Worm (Caenorhabditis elegans) whole organism, L1 larva: ENCODE measurements around the gene lips-9.

Source experiments
- C16A3.4 ChIP-seq: fragments of 150-350 bp; optimal IDR thresholded peaks from 2 replicates; lab custom pipeline; 2014; ENCODE audit warnings: missing biosample characterization, missing genetic modification characterization
- F16B12.6 ChIP-seq: fragments of 150-350 bp; optimal IDR thresholded peaks from 2 replicates; lab custom pipeline; 2014; ENCODE audit warnings: missing biosample characterization, missing genetic modification characterization
- aly-2 ChIP-seq: fragments of 150-350 bp; optimal IDR thresholded peaks from 2 replicates; lab custom pipeline; 2014; ENCODE audit warnings: missing biosample characterization, missing genetic modification characterization
- blmp-1 ChIP-seq: fragments of 150-350 bp; optimal IDR thresholded peaks from 2 replicates; lab custom pipeline; 2014; ENCODE audit warnings: missing biosample characterization, missing genetic modification characterization
- ceh-8 ChIP-seq: fragments of 200-800 bp; sonication (Bioruptor generic); optimal IDR thresholded peaks from 2 replicates; lab custom pipeline; 2018; ENCODE audit warnings: mild to moderate bottlenecking, missing genetic modification characterization, moderate library complexity, missing compliant biosample characterization
- ceh-90 ChIP-seq: sonication (generic microtip); optimal IDR thresholded peaks from 2 replicates; lab custom pipeline; 2016; ENCODE audit warnings: missing genetic modification characterization, missing compliant biosample characterization
- ces-1 ChIP-seq: fragments of 150-350 bp; optimal IDR thresholded peaks from 2 replicates; lab custom pipeline; 2014; ENCODE audit warnings: missing biosample characterization, missing genetic modification reagents, missing genetic modification characterization
- egl-13 ChIP-seq: sonication (generic microtip); optimal IDR thresholded peaks from 2 replicates; lab custom pipeline; 2016; ENCODE audit warnings: missing genotype, missing genetic modification reagents, missing genetic modification characterization, missing compliant biosample characterization
- egl-27 ChIP-seq, 2 experiments: fragments of 150-350 bp in 1 of 2; sonication (generic microtip); optimal IDR thresholded peaks; 3 replicates each; lab custom pipeline; 2017 to 2018; ENCODE audit warnings: missing biosample characterization in 2 of 2, missing genetic modification characterization in 2 of 2, missing genetic modification reagents in 2 of 2
- elt-2 ChIP-seq: sonication (generic microtip); optimal IDR thresholded peaks from 2 replicates; lab custom pipeline; 2016; ENCODE audit warnings: missing genetic modification characterization, mild to moderate bottlenecking, inconsistent platforms, missing compliant biosample characterization, missing genetic modification reagents
- elt-3 ChIP-seq, 6 experiments: fragments of 150-350 bp in 1 of 6; sonication (generic microtip); optimal IDR thresholded peaks; 2 replicates each; lab custom pipeline; 2017 to 2018; ENCODE audit warnings: missing biosample characterization in 6 of 6, missing genetic modification characterization in 6 of 6, inconsistent platforms in 1 of 6
- fkh-10 ChIP-seq: sonication (generic microtip); optimal IDR thresholded peaks from 2 replicates; lab custom pipeline; 2017; ENCODE audit warnings: missing biosample characterization, missing genetic modification reagents, missing genetic modification characterization
- fkh-4 ChIP-seq: sonication (generic microtip); optimal IDR thresholded peaks from 2 replicates; lab custom pipeline; 2016; ENCODE audit warnings: missing compliant biosample characterization, missing genetic modification characterization, borderline replicate concordance
- fkh-8 ChIP-seq: sonication (generic microtip); optimal IDR thresholded peaks from 2 replicates; lab custom pipeline; 2016; ENCODE audit warnings: mild to moderate bottlenecking, missing genetic modification characterization, missing compliant biosample characterization
- fos-1 ChIP-seq: fragments of 150-350 bp; optimal IDR thresholded peaks from 2 replicates; lab custom pipeline; 2014; ENCODE audit warnings: missing biosample characterization, missing genetic modification characterization
- hlh-17 ChIP-seq: fragments of 200-800 bp; sonication (Bioruptor generic); optimal IDR thresholded peaks from 2 replicates; lab custom pipeline; 2018; ENCODE audit warnings: missing genetic modification characterization, mild to moderate bottlenecking, missing compliant biosample characterization, moderate library complexity, borderline replicate concordance
- isw-1 ChIP-seq: fragments of 200-800 bp; sonication (Bioruptor generic); IDR thresholded peaks from 2 replicates; pipeline ENCODE4 v1.3.6; 2022; ENCODE audit warnings: missing genetic modification characterization, missing compliant biosample characterization
- lin-13 ChIP-seq: fragments of 150-350 bp; optimal IDR thresholded peaks from 2 replicates; lab custom pipeline; 2014; ENCODE audit warnings: missing biosample characterization, missing genetic modification reagents, missing genetic modification characterization
- lin-35 ChIP-seq, 2 experiments: fragments of 150-350 bp; optimal IDR thresholded peaks; 2 replicates each; lab custom pipeline; 2014; ENCODE audit warnings: missing biosample characterization in 2 of 2, missing genetic modification characterization in 2 of 2, missing genetic modification reagents in 2 of 2
- lsy-2 ChIP-seq, 2 experiments: fragments of 150-350 bp; optimal IDR thresholded peaks; 2 replicates each; lab custom pipeline; 2014; ENCODE audit warnings: missing biosample characterization in 2 of 2, missing genetic modification characterization in 2 of 2
- mdl-1 ChIP-seq, 2 experiments: fragments of 150-350 bp; optimal IDR thresholded peaks; 2 replicates each; lab custom pipeline; 2014 to 2017; ENCODE audit warnings: missing biosample characterization in 2 of 2, missing genetic modification characterization in 2 of 2, inconsistent platforms in 1 of 2
- mef-2 ChIP-seq: fragments of 150-350 bp; optimal IDR thresholded peaks from 2 replicates; lab custom pipeline; 2014; ENCODE audit warnings: missing biosample characterization, missing genetic modification characterization
- nhr-12 ChIP-seq: sonication (generic microtip); optimal IDR thresholded peaks from 2 replicates; lab custom pipeline; 2017; ENCODE audit warnings: missing biosample characterization, missing genetic modification characterization
- nhr-19 ChIP-seq: fragments of 200-800 bp; sonication (Bioruptor generic); conservative IDR thresholded peaks from 2 replicates; pipeline ENCODE4 v1.3.6; 2022; ENCODE audit warnings: missing genetic modification characterization, missing compliant biosample characterization
- nhr-71 ChIP-seq: sonication (generic microtip); optimal IDR thresholded peaks from 2 replicates; lab custom pipeline; 2016; ENCODE audit warnings: mild to moderate bottlenecking, missing genetic modification characterization, moderate library complexity, missing compliant biosample characterization
- nhr-76 ChIP-seq: sonication (generic microtip); optimal IDR thresholded peaks from 2 replicates; lab custom pipeline; 2017; ENCODE audit warnings: missing biosample characterization, missing genetic modification characterization
- nhr-85 ChIP-seq: sonication (generic microtip); peaks from one replicate; lab custom pipeline; 2016; ENCODE audit warnings: missing genetic modification characterization, inconsistent platforms, missing compliant biosample characterization
- nhr-90 ChIP-seq: sonication (generic microtip); optimal IDR thresholded peaks from 2 replicates; lab custom pipeline; 2016; ENCODE audit warnings: mild to moderate bottlenecking, missing genetic modification characterization, missing compliant biosample characterization; ENCODE audit not compliant: poor library complexity
- pag-3 ChIP-seq: sonication (generic microtip); optimal IDR thresholded peaks from 2 replicates; lab custom pipeline; 2017; ENCODE audit warnings: missing genetic modification characterization, mild to moderate bottlenecking, missing compliant biosample characterization, antibody characterized with exemption, borderline replicate concordance; ENCODE audit not compliant: insufficient read depth
- pax-3 ChIP-seq: fragments of 200-800 bp; sonication (Bioruptor generic); optimal IDR thresholded peaks from 2 replicates; lab custom pipeline; 2018; ENCODE audit warnings: mild to moderate bottlenecking, missing genetic modification characterization, moderate library complexity, missing compliant biosample characterization
- rnt-1 ChIP-seq: sonication (generic microtip); optimal IDR thresholded peaks from 2 replicates; lab custom pipeline; 2016; ENCODE audit warnings: mild to moderate bottlenecking, missing genetic modification characterization, moderate library complexity, missing compliant biosample characterization
- skn-1 ChIP-seq: fragments of 150-350 bp; optimal IDR thresholded peaks from 2 replicates; lab custom pipeline; 2014; ENCODE audit warnings: missing biosample characterization, missing genetic modification characterization
- snpc-4 ChIP-seq: fragments of 150-350 bp; optimal IDR thresholded peaks from 2 replicates; lab custom pipeline; 2014; ENCODE audit warnings: missing biosample characterization, missing genetic modification characterization
- snu-23 ChIP-seq: sonication (generic microtip); optimal IDR thresholded peaks from 2 replicates; lab custom pipeline; 2016; ENCODE audit warnings: missing genetic modification characterization, missing compliant biosample characterization
- sup-37 ChIP-seq: fragments of 200-800 bp; sonication (Bioruptor generic); optimal IDR thresholded peaks from 2 replicates; lab custom pipeline; 2018; ENCODE audit warnings: mild to moderate bottlenecking, missing genetic modification characterization, missing compliant biosample characterization
- swsn-7 ChIP-seq: sonication (generic microtip); optimal IDR thresholded peaks from 2 replicates; lab custom pipeline; 2016; ENCODE audit warnings: missing genetic modification characterization, missing compliant biosample characterization
- tlp-1 ChIP-seq: fragments of 150-350 bp; optimal IDR thresholded peaks from 2 replicates; lab custom pipeline; 2014; ENCODE audit warnings: missing biosample characterization, missing genetic modification characterization
- unc-130 ChIP-seq: fragments of 150-350 bp; optimal IDR thresholded peaks from 2 replicates; lab custom pipeline; 2017; ENCODE audit warnings: missing biosample characterization, missing genetic modification characterization, inconsistent platforms
- unc-30 ChIP-seq: sonication (generic microtip); optimal IDR thresholded peaks from 2 replicates; lab custom pipeline; 2017; ENCODE audit warnings: missing biosample characterization, missing genetic modification characterization
- unc-62 ChIP-seq: fragments of 150-350 bp; optimal IDR thresholded peaks from 2 replicates; lab custom pipeline; 2014; ENCODE audit warnings: missing biosample characterization, missing genetic modification reagents, missing genetic modification characterization
- xbp-1 ChIP-seq: sonication (generic microtip); optimal IDR thresholded peaks from 2 replicates; lab custom pipeline; 2016; ENCODE audit warnings: missing genetic modification characterization, missing compliant biosample characterization
- zag-1 ChIP-seq: fragments of 150-350 bp; optimal IDR thresholded peaks from 2 replicates; lab custom pipeline; 2014; ENCODE audit warnings: missing biosample characterization, missing genetic modification characterization
- zip-4 ChIP-seq: fragments of 200-800 bp; sonication (Bioruptor generic); optimal IDR thresholded peaks from 2 replicates; lab custom pipeline; 2018; ENCODE audit warnings: mild to moderate bottlenecking, missing genetic modification characterization, moderate library complexity, missing compliant biosample characterization
- ztf-11 ChIP-seq, 2 experiments: sonication (generic microtip); optimal IDR thresholded peaks; 2 replicates each; lab custom pipeline; 2016 to 2017; ENCODE audit warnings: missing genetic modification characterization in 2 of 2, missing biosample characterization in 1 of 2, missing compliant biosample characterization in 1 of 2
- ztf-4 ChIP-seq: fragments of 150-350 bp; optimal IDR thresholded peaks from 2 replicates; lab custom pipeline; 2014; ENCODE audit warnings: missing biosample characterization, missing genetic modification characterization

lips-9 gene

DNA sequence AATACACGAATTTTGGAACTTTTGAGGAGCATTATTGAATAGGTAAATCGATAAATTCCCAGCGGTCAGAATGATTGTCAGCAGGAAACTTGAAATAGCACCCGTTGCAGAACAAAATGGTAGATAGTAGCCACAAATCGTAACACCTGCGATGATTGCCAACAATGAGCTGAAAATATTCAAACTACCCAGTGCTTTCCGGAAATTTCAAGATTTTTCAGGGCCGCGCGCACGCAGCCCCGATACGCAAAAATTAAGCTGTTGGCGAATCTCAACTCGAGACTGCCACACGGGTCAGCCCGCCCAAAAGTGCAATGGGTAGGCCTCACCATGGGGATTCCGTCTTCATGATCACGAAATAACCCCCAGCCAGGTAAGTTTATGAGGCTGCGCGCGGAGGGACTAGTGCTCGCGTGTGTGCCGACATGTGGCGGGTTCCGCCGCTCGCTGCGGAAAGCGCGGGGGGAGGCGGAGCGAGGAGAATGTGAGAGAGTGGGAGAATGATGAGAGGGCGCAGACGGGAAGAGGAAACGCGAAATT lies 9.5 kb upstream of the lips-9 start (continued):
- TF ChIP-seq egl-27 (tag; optimal IDR thresholded peaks at IDR 0.05; lab: Kevin White, UChicago) (peak; percentile 12 to 74), nhr-76 (tag; lab: Kevin White, UChicago) (peak; percentile 42), fkh-10 (GFP tag; lab: Kevin White, UChicago) (peak; percentile 70), mdl-1 (tag; optimal IDR thresholded peaks at IDR 0.05; lab: Kevin White, UChicago) (peak in 1 of 2 experiments; percentile 78), lsy-2 (tag; optimal IDR thresholded peaks at IDR 0.05; lab: Kevin White, UChicago) (peak; percentile 79 to 85), fkh-4 (tag; lab: Kevin White, UChicago) (peak; percentile 44), nhr-71 (peak; percentile 98), ztf-4 (peak; percentile 85), nhr-90 (tag; lab: Kevin White, UChicago) (peak; percentile 99), pax-3 (peak; percentile 93), ceh-90 (tag; lab: Kevin White, UChicago) (peak; percentile 64), unc-62 (GFP tag; lab: Kevin White, UChicago) (no peak), ces-1 (GFP tag; lab: Kevin White, UChicago) (no peak), snu-23 (GFP tag; lab: Kevin White, UChicago) (peak; percentile 97), xbp-1 (tag; lab: Kevin White, UChicago) (peak; percentile 94), zag-1 (no peak), C16A3.4 (tag; lab: Kevin White, UChicago) (peak; percentile 63), rnt-1 (peak; percentile 95), ztf-11 (tag; optimal IDR thresholded peaks at IDR 0.05; lab: Kevin White, UChicago) (peak; percentile 55 to 95), fkh-8 (tag; lab: Kevin White, UChicago) (peak; percentile 95), lin-35 (GFP tag; optimal IDR thresholded peaks at IDR 0.05; lab: Kevin White, UChicago) (peak; percentile 69 to 89), unc-130 (peak; percentile 88), swsn-7 (tag; lab: Kevin White, UChicago) (peak; percentile 98), nhr-12 (tag; lab: Kevin White, UChicago) (no peak), skn-1 (peak; percentile 76), snpc-4 (tag; lab: Kevin White, UChicago) (peak; percentile 100), mef-2 (tag; lab: Kevin White, UChicago) (peak; percentile 77), sup-37 (peak; percentile 97), aly-2 (tag; lab: Kevin White, UChicago) (peak; percentile 93), egl-13 (tag; lab: Kevin White, UChicago) (peak; percentile 96), hlh-17 (GFP tag; lab: Kevin White, UChicago) (no peak), zip-4 (GFP tag; lab: Kevin White, UChicago) (peak; percentile 92), ceh-8 (peak; percentile 95), nhr-19 (GFP tag; lab: Robert Waterston, UW) (peak; percentile 98), pag-3 (tag; lab: Kevin White, UChicago) (no peak)

DNA sequence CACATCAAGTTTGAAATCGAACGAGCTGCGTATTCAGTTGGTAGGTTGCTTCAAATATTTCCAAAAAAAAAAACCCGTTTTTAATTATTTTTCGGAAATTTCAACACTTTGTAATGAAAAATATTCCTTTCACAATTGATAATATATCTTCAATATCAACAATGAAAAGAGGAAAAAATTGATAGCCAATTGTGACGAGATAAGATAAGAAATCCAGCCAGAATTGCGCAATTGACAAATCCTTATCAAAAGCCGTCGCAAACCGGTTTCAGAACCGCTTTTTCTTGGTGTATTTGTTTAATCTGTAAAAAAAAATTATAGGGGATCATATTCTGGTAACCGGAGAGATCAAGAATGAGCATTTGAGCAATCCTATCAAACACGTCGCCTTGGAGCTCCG lies 7.3 kb upstream of the lips-9 start:
- TF ChIP-seq elt-3 (tag; optimal IDR thresholded peaks at IDR 0.05; lab: Kevin White, UChicago) (peak in 5 of 6 experiments; percentile 78 to 91 (median 89)), blmp-1 (peak; percentile 53), fkh-8 (tag; lab: Kevin White, UChicago) (no peak), F16B12.6 (tag; lab: Kevin White, UChicago) (no peak), isw-1 (GFP tag; lab: Robert Waterston, UW) (no peak)

DNA sequence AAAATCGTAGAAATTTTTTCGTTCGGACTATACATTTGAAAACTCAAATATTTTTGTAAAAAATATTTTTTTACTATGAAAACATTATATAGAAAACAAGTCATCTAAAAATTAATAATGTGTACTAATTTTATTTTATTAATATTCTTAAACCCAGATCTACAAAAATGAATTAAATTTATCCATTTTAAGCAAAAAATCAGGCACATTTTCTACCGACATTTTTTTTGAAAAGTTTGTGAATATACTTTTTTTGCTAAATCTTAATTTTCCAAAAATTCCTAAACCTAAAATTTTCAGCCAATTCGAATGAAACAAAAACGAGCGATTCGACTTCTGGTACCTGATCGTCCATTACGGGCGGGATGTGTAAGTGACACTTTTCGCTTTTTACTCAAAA lies 4.6 kb upstream of the lips-9 start, which contains the start of gene arrd-10:
Gene arrd-10 (plus strand): TSS at position 301 of the 400 bp plus-strand sequence.
- TF ChIP-seq ztf-4 (no peak), fos-1 (tag; lab: Kevin White, UChicago) (no peak), nhr-85 (no peak), elt-2 (no peak), snpc-4 (tag; lab: Kevin White, UChicago) (no peak), lin-13 (GFP tag; lab: Kevin White, UChicago) (no peak), nhr-71 (no peak), tlp-1 (tag; lab: Kevin White, UChicago) (no peak), pax-3 (no peak), xbp-1 (tag; lab: Kevin White, UChicago) (no peak), unc-30 (tag; lab: Kevin White, UChicago) (no peak), nhr-90 (tag; lab: Kevin White, UChicago) (no peak)
- TF ChIP-seq, all 84 proteins: peak for 0
